Worm (Caenorhabditis elegans) whole organism, L4/young adult: ENCODE measurements around the gene aos-1.

Experiments
- dao-5 ChIP-seq: sonication (generic microtip); optimal IDR thresholded peaks from 2 replicates; lab custom pipeline; 2016; ENCODE audit warnings: missing genotype, missing genetic modification characterization, moderate library complexity, missing compliant biosample characterization
- him-1 ChIP-seq: sonication (generic microtip); optimal IDR thresholded peaks from 2 replicates; lab custom pipeline; 2016; ENCODE audit warnings: missing genotype, missing genetic modification reagents, missing genetic modification characterization, missing compliant biosample characterization

DNA sequence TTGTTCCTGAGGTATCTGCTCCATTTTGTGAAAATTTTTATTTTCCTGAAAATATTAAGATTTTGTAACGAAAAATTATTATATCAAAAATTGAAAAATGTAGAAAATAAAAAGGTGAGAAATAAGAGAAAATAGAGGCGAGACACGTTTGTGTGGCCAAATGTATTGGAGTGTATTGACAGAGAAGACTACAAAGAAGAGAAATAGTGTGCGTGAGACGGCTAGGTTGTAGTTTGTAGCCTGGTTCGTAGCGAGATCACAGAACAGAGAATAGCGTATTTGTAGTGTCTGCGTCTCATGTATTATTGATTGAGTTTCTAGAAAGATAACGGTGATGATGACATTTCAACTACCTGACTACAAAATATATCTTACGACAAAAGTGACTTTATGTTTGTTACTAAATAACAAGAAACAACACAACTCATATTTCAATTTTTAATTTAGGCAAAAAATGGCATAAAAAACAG, 46.1 kb downstream of the aos-1 start, which contains the start of gene nhr-12:
- TF ChIP-seq him-1 (tag; lab: Kevin White, UChicago): no peak
- TF ChIP-seq dao-5 (tag; lab: Kevin White, UChicago): no peak
